Fruit fly (Drosophila melanogaster) whole organism, embryonic: ENCODE results near the gene Osi19.

Experiments
- Ada2b ChIP-seq: fragments of 200-800 bp; sonication (Bioruptor generic); IDR thresholded peaks from 2 replicates; pipeline ENCODE4 v1.3.6; 2022; ENCODE audit warnings: missing biosample characterization, missing genetic modification characterization
- C15 ChIP-seq: fragments of 200-800 bp; sonication (Bioruptor generic); IDR thresholded peaks from 3 replicates; pipeline ENCODE4 v1.3.6; 2022; ENCODE audit warnings: missing biosample characterization, missing genetic modification characterization
- CG10274 ChIP-seq: fragments of 200-800 bp; sonication (Bioruptor generic); optimal IDR thresholded peaks from 3 replicates; lab custom pipeline; 2017; ENCODE audit warnings: missing biosample characterization, mild to moderate bottlenecking, missing genetic modification characterization
- CG11398 ChIP-seq: fragments of 200-800 bp; sonication (Bioruptor generic); optimal IDR thresholded peaks from 2 replicates; lab custom pipeline; 2016; ENCODE audit warnings: missing biosample characterization, missing genetic modification characterization
- CG11560 ChIP-seq: fragments of 200-800 bp; sonication (Bioruptor generic); IDR thresholded peaks from 3 replicates; pipeline ENCODE4 v1.3.6; 2022; ENCODE audit warnings: missing biosample characterization, missing genetic modification characterization
- CG11695 ChIP-seq: fragments of 200-800 bp; sonication (Bioruptor generic); IDR thresholded peaks from 3 replicates; pipeline ENCODE4 v1.3.6; 2022; ENCODE audit warnings: missing biosample characterization, missing genetic modification characterization
- CG13424 ChIP-seq: fragments of 200-800 bp; sonication (Bioruptor generic); optimal IDR thresholded peaks from 2 replicates; lab custom pipeline; 2019; ENCODE audit warnings: missing biosample characterization, mild to moderate bottlenecking, missing genetic modification characterization, moderate library complexity
- CG13775 ChIP-seq: fragments of 200-800 bp; sonication (Bioruptor generic); optimal IDR thresholded peaks from 3 replicates; lab custom pipeline; 2017; ENCODE audit warnings: missing biosample characterization, mild to moderate bottlenecking, missing genetic modification characterization
- CG15696 ChIP-seq: fragments of 200-800 bp; sonication (Bioruptor generic); optimal IDR thresholded peaks from 2 replicates; lab custom pipeline; 2019; ENCODE audit warnings: missing biosample characterization, mild to moderate bottlenecking, missing genetic modification characterization, moderate library complexity
- CG1602 ChIP-seq: fragments of 200-800 bp; sonication (Bioruptor generic); optimal IDR thresholded peaks from 3 replicates; lab custom pipeline; 2016; ENCODE audit warnings: missing biosample characterization, missing genetic modification characterization
- CG18599 ChIP-seq: fragments of 200-800 bp; sonication (Bioruptor generic); optimal IDR thresholded peaks from 3 replicates; lab custom pipeline; 2017; ENCODE audit warnings: missing biosample characterization, missing genetic modification characterization, mild to moderate bottlenecking, moderate library complexity, missing genetic modification reagents
- CG2116 ChIP-seq: fragments of 200-800 bp; sonication (Bioruptor generic); optimal IDR thresholded peaks from 3 replicates; lab custom pipeline; 2018; ENCODE audit warnings: missing biosample characterization, mild to moderate bottlenecking, missing genetic modification characterization
- CG32772 ChIP-seq: fragments of 200-800 bp; sonication (Bioruptor generic); IDR thresholded peaks from 2 replicates; pipeline ENCODE4 v1.3.6; 2022; ENCODE audit warnings: missing biosample characterization, missing genetic modification characterization
- CG3407 ChIP-seq: fragments of 200-800 bp; sonication (Bioruptor generic); optimal IDR thresholded peaks from 2 replicates; lab custom pipeline; 2018; ENCODE audit warnings: missing biosample characterization, mild to moderate bottlenecking, missing genetic modification characterization
- CG34224 ChIP-seq: fragments of 200-800 bp; sonication (Bioruptor generic); IDR thresholded peaks from 3 replicates; pipeline ENCODE4 v1.3.6; 2022; ENCODE audit warnings: missing biosample characterization, missing genetic modification characterization; ENCODE audit not compliant: partially characterized antibody
- CG3995 ChIP-seq: fragments of 200-800 bp; sonication (Bioruptor generic); optimal IDR thresholded peaks from 3 replicates; lab custom pipeline; 2016; ENCODE audit warnings: missing biosample characterization, missing genetic modification characterization
- CG4282 ChIP-seq: fragments of 200-800 bp; sonication (Bioruptor generic); optimal IDR thresholded peaks from 2 replicates; lab custom pipeline; 2016; ENCODE audit warnings: missing biosample characterization, missing genetic modification characterization
- CG4424 ChIP-seq: fragments of 200-800 bp; sonication (Bioruptor generic); optimal IDR thresholded peaks from 3 replicates; lab custom pipeline; 2016; ENCODE audit warnings: missing biosample characterization, missing genetic modification characterization
- CG4707 ChIP-seq: fragments of 200-800 bp; sonication (Bioruptor generic); optimal IDR thresholded peaks from 2 replicates; lab custom pipeline; 2018; ENCODE audit warnings: missing biosample characterization, mild to moderate bottlenecking, missing genetic modification characterization, moderate library complexity
- CG4730 ChIP-seq: fragments of 200-800 bp; sonication (Bioruptor generic); IDR thresholded peaks from 2 replicates; pipeline ENCODE4 v1.3.6; 2022; ENCODE audit warnings: missing biosample characterization, missing genetic modification characterization
- CG6813 ChIP-seq: fragments of 200-800 bp; sonication (Bioruptor generic); optimal IDR thresholded peaks from 2 replicates; lab custom pipeline; 2017; ENCODE audit warnings: missing biosample characterization, missing genetic modification characterization, mild to moderate bottlenecking, moderate library complexity, missing genetic modification reagents
- CG8388 ChIP-seq: fragments of 200-800 bp; sonication (Bioruptor generic); optimal IDR thresholded peaks from 2 replicates; lab custom pipeline; 2019; ENCODE audit warnings: missing biosample characterization, mild to moderate bottlenecking, missing genetic modification characterization, moderate library complexity
- CG9797 ChIP-seq: fragments of 200-800 bp; sonication (Bioruptor generic); optimal IDR thresholded peaks from 3 replicates; lab custom pipeline; 2018; ENCODE audit warnings: missing biosample characterization, mild to moderate bottlenecking, missing genetic modification characterization
- CoRest ChIP-seq: fragments of 200-800 bp; sonication (Bioruptor generic); optimal IDR thresholded peaks from 3 replicates; lab custom pipeline; 2018; ENCODE audit warnings: missing biosample characterization, mild to moderate bottlenecking, missing genetic modification characterization, moderate library complexity
- Dp ChIP-seq: fragments of 200-800 bp; sonication (Bioruptor generic); optimal IDR thresholded peaks from 2 replicates; lab custom pipeline; 2018; ENCODE audit warnings: missing biosample characterization, mild to moderate bottlenecking, missing genetic modification characterization, moderate library complexity
- Elba2 ChIP-seq: fragments of 200-800 bp; sonication (Bioruptor generic); optimal IDR thresholded peaks from 3 replicates; lab custom pipeline; 2016; ENCODE audit warnings: missing biosample characterization, missing genetic modification characterization
- Hsf ChIP-seq: fragments of 200-800 bp; sonication (Bioruptor generic); optimal IDR thresholded peaks from 3 replicates; lab custom pipeline; 2016; ENCODE audit warnings: missing biosample characterization, missing genetic modification characterization
- MESR4 ChIP-seq: fragments of 200-800 bp; sonication (Bioruptor generic); optimal IDR thresholded peaks from 2 replicates; lab custom pipeline; 2018; ENCODE audit warnings: missing biosample characterization, mild to moderate bottlenecking, missing genetic modification characterization, moderate library complexity
- Sin3A ChIP-seq: fragments of >200 bp; optimal IDR thresholded peaks from 2 replicates; lab custom pipeline; 2018
- Sry-β ChIP-seq: fragments of 200-800 bp; sonication (Bioruptor generic); optimal IDR thresholded peaks from 2 replicates; lab custom pipeline; 2018; ENCODE audit warnings: missing biosample characterization, mild to moderate bottlenecking, missing genetic modification characterization, moderate library complexity
- Tbp ChIP-seq: fragments of >200 bp; optimal IDR thresholded peaks from 2 replicates; lab custom pipeline; 2018; ENCODE audit warnings: missing biosample characterization, missing genetic modification characterization
- bbx ChIP-seq: fragments of 200-800 bp; sonication (Bioruptor generic); IDR thresholded peaks from 2 replicates; pipeline ENCODE4 v1.3.6; 2022; ENCODE audit warnings: missing biosample characterization, missing genetic modification characterization; ENCODE audit not compliant: partially characterized antibody
- bsh ChIP-seq, 2 experiments: fragments of 200-800 bp; sonication (Bioruptor generic); optimal IDR thresholded peaks; 2 replicates each; lab custom pipeline; 2017 to 2018; ENCODE audit warnings: mild to moderate bottlenecking in 2 of 2, missing biosample characterization in 2 of 2, missing genetic modification characterization in 2 of 2, moderate library complexity in 1 of 2
- caup ChIP-seq: fragments of 200-800 bp; sonication (Bioruptor generic); optimal IDR thresholded peaks from 3 replicates; lab custom pipeline; 2017; ENCODE audit warnings: missing biosample characterization, mild to moderate bottlenecking, missing genetic modification characterization, moderate library complexity; ENCODE audit not compliant: severe bottlenecking
- cwo ChIP-seq: fragments of 200-800 bp; sonication (Bioruptor generic); optimal IDR thresholded peaks from 3 replicates; lab custom pipeline; 2017; ENCODE audit warnings: missing biosample characterization, missing genetic modification characterization, mild to moderate bottlenecking, moderate library complexity, missing genetic modification reagents
- dpn ChIP-seq, 2 experiments: fragments of 200-800 bp; sonication (Bioruptor generic); optimal IDR thresholded peaks; 3 replicates each; lab custom pipeline; 2016; ENCODE audit warnings: missing biosample characterization in 2 of 2, missing genetic modification characterization in 2 of 2
- eyg ChIP-seq: fragments of 200-800 bp; sonication (Bioruptor generic); optimal IDR thresholded peaks from 3 replicates; lab custom pipeline; 2016; ENCODE audit warnings: missing biosample characterization, missing genetic modification characterization
- gsb ChIP-seq: fragments of 200-800 bp; sonication (Bioruptor generic); IDR thresholded peaks from 2 replicates; pipeline ENCODE4 v1.3.6; 2022; ENCODE audit warnings: missing biosample characterization, missing genetic modification characterization
- ken ChIP-seq: fragments of 200-800 bp; sonication (Bioruptor generic); IDR thresholded peaks from 3 replicates; pipeline ENCODE4 v1.3.6; 2022; ENCODE audit warnings: missing biosample characterization, missing genetic modification characterization
- otp ChIP-seq: fragments of 200-800 bp; sonication (Bioruptor generic); IDR thresholded peaks from 3 replicates; pipeline ENCODE4, ENCODE4 v1.3.6; 2022; ENCODE audit warnings: missing biosample characterization, missing genetic modification characterization
- p53 ChIP-seq: fragments of 200-800 bp; sonication (Bioruptor generic); optimal IDR thresholded peaks from 2 replicates; lab custom pipeline; 2016; ENCODE audit warnings: missing biosample characterization, missing genetic modification characterization
- pan ChIP-seq, 4 experiments: fragments of >200 bp in 3 of 4; fragments of 200-800 bp in 1 of 4; sonication (Bioruptor generic) in 1 of 4; optimal IDR thresholded peaks in 3 of 4; IDR thresholded peaks in 1 of 4; 2 replicates each; pipeline versions ENCODE4 v1.3.6 to Lab custom; 2017 to 2022; ENCODE audit warnings: missing biosample characterization in 2 of 4, missing genetic modification characterization in 2 of 4, mixed read lengths in 1 of 4
- pb ChIP-seq: fragments of 200-800 bp; sonication (Bioruptor generic); optimal IDR thresholded peaks from 3 replicates; lab custom pipeline; 2016; ENCODE audit warnings: missing biosample characterization, missing genetic modification characterization
- ro ChIP-seq: fragments of 200-800 bp; sonication (Bioruptor generic); IDR thresholded peaks from 2 replicates; pipeline ENCODE4 v1.3.6; 2022; ENCODE audit warnings: missing biosample characterization, missing genetic modification characterization
- sr ChIP-seq: fragments of 200-800 bp; sonication (Bioruptor generic); IDR thresholded peaks from 3 replicates; pipeline ENCODE4 v1.3.6; 2022; ENCODE audit warnings: missing biosample characterization, missing genetic modification characterization
- tgo ChIP-seq: fragments of 200-800 bp; sonication (Bioruptor generic); IDR thresholded peaks from 3 replicates; pipeline ENCODE4 v1.3.6; 2022; ENCODE audit warnings: missing biosample characterization, missing genetic modification characterization
- trem ChIP-seq: fragments of 200-800 bp; optimal IDR thresholded peaks from 3 replicates; lab custom pipeline; 2019; ENCODE audit warnings: missing biosample characterization, mild to moderate bottlenecking, missing genetic modification characterization, moderate library complexity
- ttk ChIP-seq: fragments of 200-800 bp; sonication (Bioruptor generic); IDR thresholded peaks from 2 replicates; pipeline ENCODE4 v2.1.2; 2022; ENCODE audit warnings: missing biosample characterization, missing genetic modification characterization
- twi ChIP-seq: fragments of 200-800 bp; optimal IDR thresholded peaks from 2 replicates; lab custom pipeline; 2019; ENCODE audit warnings: missing biosample characterization, mild to moderate bottlenecking, missing genetic modification characterization, moderate library complexity
- usp ChIP-seq: fragments of >200 bp; optimal IDR thresholded peaks from 2 replicates; lab custom pipeline; 2017; ENCODE audit warnings: missing biosample characterization, missing genetic modification characterization
- yki ChIP-seq: fragments of >200 bp; optimal IDR thresholded peaks from 3 replicates; lab custom pipeline; 2018

Osi19 gene

dm6 chr3R:6368100-6368499 is 32.9 kb downstream of the Osi19 start, which contains the start of gene CG42724 (continued):
- TF ChIP-seq Hsf (GFP tag; lab: Kevin White, UChicago) (peak; percentile 63), CG11398 (GFP tag; lab: Kevin White, UChicago) (peak; percentile 52), CG34224 (GFP tag; lab: Robert Waterston, UW) (no peak), CG4282 (GFP tag; lab: Kevin White, UChicago) (peak; percentile 49), CG13775 (GFP tag; lab: Kevin White, UChicago) (peak; percentile 36), ro (GFP tag; lab: Robert Waterston, UW) (no peak), bsh (GFP tag; optimal IDR thresholded peaks at IDR 0.05; lab: Kevin White, UChicago) (no peak), usp (GFP tag; lab: Kevin White, UChicago) (no peak), CG11695 (no peak), sr (GFP tag; lab: Robert Waterston, UW) (no peak), tgo (GFP tag; lab: Robert Waterston, UW) (peak; percentile 59), bbx (no peak), CG13424 (tag; lab: Kevin White, UChicago) (peak; percentile 67), CG3995 (GFP tag; lab: Kevin White, UChicago) (peak; percentile 92), pb (GFP tag; lab: Kevin White, UChicago) (peak; percentile 9), pan (optimal IDR thresholded peaks at IDR 0.05; lab: Kevin White, UChicago) (no peak), pan (GFP tag; optimal IDR thresholded peaks at IDR 0.05 in 1 of 2, IDR thresholded peaks at IDR 0.05 in 1 of 2) (peak in 1 of 2 experiments; percentile 55), gsb (GFP tag; lab: Robert Waterston, UW) (peak; percentile 43; the same call in 1 of the 2 replicates), CG11560 (tag; lab: Robert Waterston, UW) (peak; percentile 99), Ada2b (peak; percentile 55), CG2116 (peak; percentile 43), Dp (GFP tag; lab: Kevin White, UChicago) (peak; percentile 24), Tbp (GFP tag; lab: Kevin White, UChicago) (no peak), trem (tag; lab: Kevin White, UChicago) (peak; percentile 71), CG9797 (GFP tag; lab: Kevin White, UChicago) (peak; percentile 58), CG4730 (GFP tag; lab: Robert Waterston, UW) (peak; percentile 36; the same call in 1 of the 2 replicates), Sin3A (lab: Kevin White, UChicago) (peak; percentile 83), MESR4 (GFP tag; lab: Kevin White, UChicago) (peak; percentile 76), CG15696 (tag; lab: Kevin White, UChicago) (peak; percentile 8), CoRest (tag; lab: Kevin White, UChicago) (no peak), CG8388 (no peak), Elba2 (peak; percentile 17), twi (tag; lab: Kevin White, UChicago) (no peak), cwo (GFP tag; lab: Kevin White, UChicago) (no peak), CG18599 (GFP tag; lab: Kevin White, UChicago) (no peak), eyg (GFP tag; lab: Kevin White, UChicago) (peak; percentile 30), ttk (GFP tag; lab: Robert Waterston, UW) (peak; percentile 39; the same call in 1 of the 2 replicates), caup (GFP tag; lab: Kevin White, UChicago) (no peak), p53 (GFP tag; lab: Kevin White, UChicago) (peak; percentile 44), CG1602 (GFP tag; lab: Kevin White, UChicago) (peak; percentile 54), CG4424 (GFP tag; lab: Kevin White, UChicago) (peak; percentile 19), CG6813 (no peak), yki (no peak), dpn (GFP tag; optimal IDR thresholded peaks at IDR 0.05; lab: Kevin White, UChicago) (peak; percentile 73 to 77), CG10274 (GFP tag; lab: Kevin White, UChicago) (no peak), Sry-β (GFP tag; lab: Kevin White, UChicago) (no peak), CG3407 (GFP tag; lab: Kevin White, UChicago) (no peak), CG4707 (GFP tag; lab: Kevin White, UChicago) (no peak), CG32772 (GFP tag; lab: Robert Waterston, UW) (peak; percentile 57), otp (GFP tag; lab: Robert Waterston, UW) (peak; percentile 49; the same call in 1 of the 3 replicates), C15 (0 out of 3 replicates have a peak, but pooled peaks have one; percentile 9), ken (GFP tag; lab: Robert Waterston, UW) (peak; percentile 63; the same call in 2 of the 3 replicates)
